Worm (Caenorhabditis elegans) whole organism, late embryonic: ENCODE measurements around the gene srh-75.

Experiments used
- K02D7.2 ChIP-seq: sonication (generic microtip); optimal IDR thresholded peaks from 2 replicates; lab custom pipeline; 2017; ENCODE audit warnings: mild to moderate bottlenecking, missing genetic modification characterization, missing compliant biosample characterization
- ceh-19 ChIP-seq: fragments of 200-800 bp; sonication (Bioruptor generic); optimal IDR thresholded peaks from 2 replicates; lab custom pipeline; 2018; ENCODE audit warnings: mild to moderate bottlenecking, missing genetic modification characterization, missing compliant biosample characterization
- ceh-2 ChIP-seq: sonication (generic microtip); optimal IDR thresholded peaks from 2 replicates; lab custom pipeline; 2016; ENCODE audit warnings: missing genotype, missing genetic modification characterization, missing compliant biosample characterization
- ceh-24 ChIP-seq: sonication (generic microtip); optimal IDR thresholded peaks from 2 replicates; lab custom pipeline; 2016; ENCODE audit warnings: mild to moderate bottlenecking, missing genetic modification characterization, missing compliant biosample characterization
- ceh-30 ChIP-seq: fragments of 150-350 bp; optimal IDR thresholded peaks from 2 replicates; lab custom pipeline; 2014; ENCODE audit warnings: missing biosample characterization, missing genetic modification characterization
- ceh-34 ChIP-seq: sonication (generic microtip); optimal IDR thresholded peaks from 2 replicates; lab custom pipeline; 2016; ENCODE audit warnings: mild to moderate bottlenecking, missing genetic modification characterization, missing compliant biosample characterization
- ceh-6 ChIP-seq: fragments of 200-800 bp; sonication (Bioruptor generic); optimal IDR thresholded peaks from 2 replicates; lab custom pipeline; 2018; ENCODE audit warnings: mild to moderate bottlenecking, missing genetic modification characterization, missing compliant biosample characterization
- ceh-9 ChIP-seq: sonication (generic microtip); optimal IDR thresholded peaks from 2 replicates; lab custom pipeline; 2016; ENCODE audit warnings: mild to moderate bottlenecking, missing genetic modification characterization, inconsistent platforms, missing compliant biosample characterization
- che-1 ChIP-seq: sonication (generic microtip); optimal IDR thresholded peaks from 2 replicates; lab custom pipeline; 2016; ENCODE audit warnings: mild to moderate bottlenecking, missing genetic modification characterization, missing compliant biosample characterization
- dmd-4 ChIP-seq: sonication (generic microtip); optimal IDR thresholded peaks from 2 replicates; lab custom pipeline; 2016; ENCODE audit warnings: borderline replicate concordance, missing genetic modification characterization, missing compliant biosample characterization
- dve-1 ChIP-seq: sonication (generic microtip); optimal IDR thresholded peaks from 2 replicates; lab custom pipeline; 2017; ENCODE audit warnings: antibody characterized with exemption, mild to moderate bottlenecking, missing genetic modification characterization, missing compliant biosample characterization
- elt-2 ChIP-seq: sonication (generic microtip); optimal IDR thresholded peaks from 2 replicates; lab custom pipeline; 2016; ENCODE audit warnings: missing genetic modification reagents, missing genetic modification characterization, missing compliant biosample characterization
- ets-4 ChIP-seq: sonication (generic microtip); optimal IDR thresholded peaks from 2 replicates; lab custom pipeline; 2016; ENCODE audit warnings: missing genetic modification characterization, missing compliant biosample characterization
- fkh-6 ChIP-seq: sonication (generic microtip); optimal IDR thresholded peaks from 2 replicates; lab custom pipeline; 2016; ENCODE audit warnings: missing genetic modification characterization, missing compliant biosample characterization
- gmeb-2 ChIP-seq: sonication (generic microtip); optimal IDR thresholded peaks from 2 replicates; lab custom pipeline; 2016; ENCODE audit warnings: missing genetic modification characterization, inconsistent platforms, missing compliant biosample characterization
- hlh-30 ChIP-seq: sonication (generic microtip); optimal IDR thresholded peaks from 2 replicates; lab custom pipeline; 2017; ENCODE audit warnings: antibody characterized with exemption, missing genetic modification characterization, missing compliant biosample characterization; ENCODE audit not compliant: insufficient read depth
- hlh-6 ChIP-seq: sonication (generic microtip); optimal IDR thresholded peaks from 2 replicates; lab custom pipeline; 2016; ENCODE audit warnings: missing genotype, missing genetic modification characterization, missing compliant biosample characterization
- madf-2 ChIP-seq: sonication (generic microtip); optimal IDR thresholded peaks from 2 replicates; lab custom pipeline; 2017; ENCODE audit warnings: missing genetic modification characterization, missing compliant biosample characterization
- nfya-1 ChIP-seq: sonication (generic microtip); optimal IDR thresholded peaks from 2 replicates; lab custom pipeline; 2017; ENCODE audit warnings: missing genetic modification characterization, mild to moderate bottlenecking, missing compliant biosample characterization, antibody characterized with exemption, moderate library complexity
- nhr-11 ChIP-seq: fragments of 150-350 bp; optimal IDR thresholded peaks from 2 replicates; lab custom pipeline; 2014; ENCODE audit warnings: missing biosample characterization, missing genetic modification characterization
- nhr-232 ChIP-seq: sonication (generic microtip); optimal IDR thresholded peaks from 2 replicates; lab custom pipeline; 2016; ENCODE audit warnings: missing genetic modification characterization, missing compliant biosample characterization
- npax-4 ChIP-seq: sonication (generic microtip); optimal IDR thresholded peaks from 2 replicates; lab custom pipeline; 2016; ENCODE audit warnings: missing genetic modification characterization, missing compliant biosample characterization
- odd-2 ChIP-seq: sonication (generic microtip); optimal IDR thresholded peaks from 2 replicates; lab custom pipeline; 2017; ENCODE audit warnings: antibody characterized with exemption, mild to moderate bottlenecking, missing genetic modification characterization, missing compliant biosample characterization
- pat-9 ChIP-seq: fragments of 200-800 bp; sonication (Bioruptor generic); optimal IDR thresholded peaks from 2 replicates; lab custom pipeline; 2018; ENCODE audit warnings: mild to moderate bottlenecking, missing genetic modification characterization, moderate library complexity, missing compliant biosample characterization
- pha-2 ChIP-seq: sonication (generic microtip); optimal IDR thresholded peaks from 2 replicates; lab custom pipeline; 2017; ENCODE audit warnings: mild to moderate bottlenecking, missing genetic modification characterization, missing compliant biosample characterization
- pha-4 ChIP-seq: fragments of 150-350 bp; optimal IDR thresholded peaks from 2 replicates; lab custom pipeline; 2018; ENCODE audit warnings: missing biosample characterization, missing genetic modification reagents, missing genetic modification characterization
- pros-1 ChIP-seq: fragments of 150-350 bp; optimal IDR thresholded peaks from 2 replicates; lab custom pipeline; 2014; ENCODE audit warnings: missing biosample characterization, missing genetic modification reagents, missing genetic modification characterization
- rnt-1 ChIP-seq: sonication (generic microtip); optimal IDR thresholded peaks from 2 replicates; lab custom pipeline; 2016; ENCODE audit warnings: missing genetic modification characterization, missing compliant biosample characterization
- sdc-2 ChIP-seq: sonication (generic microtip); optimal IDR thresholded peaks from 2 replicates; lab custom pipeline; 2016; ENCODE audit warnings: missing genotype, missing genetic modification characterization, missing compliant biosample characterization
- sox-2 ChIP-seq: fragments of 200-800 bp; sonication (Bioruptor generic); IDR thresholded peaks from 2 replicates; pipeline ENCODE4 v1.3.6; 2022; ENCODE audit warnings: missing genetic modification reagents, missing genetic modification characterization, missing compliant biosample characterization
- sox-4 ChIP-seq: sonication (generic microtip); optimal IDR thresholded peaks from 2 replicates; lab custom pipeline; 2017; ENCODE audit warnings: mild to moderate bottlenecking, missing genetic modification characterization, inconsistent platforms, missing compliant biosample characterization
- tbx-2 ChIP-seq: sonication (generic microtip); optimal IDR thresholded peaks from 2 replicates; lab custom pipeline; 2016; ENCODE audit warnings: missing genetic modification characterization, missing compliant biosample characterization
- tbx-7 ChIP-seq: sonication (generic microtip); optimal IDR thresholded peaks from 2 replicates; lab custom pipeline; 2016; ENCODE audit warnings: missing genotype, missing genetic modification characterization, missing compliant biosample characterization
- unc-3 ChIP-seq, 2 experiments: fragments of 200-800 bp in 1 of 2; sonication (Bioruptor generic) in 1 of 2; sonication (generic microtip) in 1 of 2; conservative IDR thresholded peaks in 1 of 2; optimal IDR thresholded peaks in 1 of 2; 2 replicates each; pipeline versions ENCODE4 v1.3.6 to Lab custom; 2016 to 2022; ENCODE audit warnings: missing compliant biosample characterization in 2 of 2, missing genetic modification characterization in 2 of 2, missing genetic modification reagents in 1 of 2
- unc-42 ChIP-seq: sonication (generic microtip); optimal IDR thresholded peaks from 2 replicates; lab custom pipeline; 2016; ENCODE audit warnings: missing genotype, missing genetic modification characterization, missing compliant biosample characterization
- zip-5 ChIP-seq: sonication (generic microtip); optimal IDR thresholded peaks from 2 replicates; lab custom pipeline; 2016; ENCODE audit warnings: missing genetic modification characterization, missing compliant biosample characterization
- ztf-16 ChIP-seq: sonication (generic microtip); optimal IDR thresholded peaks from 2 replicates; lab custom pipeline; 2017; ENCODE audit warnings: missing genetic modification characterization, missing compliant biosample characterization

Gene srh-75

ce11 chrV:11063115-11063514, 6.2 kb upstream of the srh-75 start, which contains the start of gene T04C12.9:
Gene T04C12.9, minus strand, starts transcription at chrV:11063215.
- TF ChIP-seq ceh-9 (tag; lab: Kevin White, UChicago): no peak
- TF ChIP-seq tbx-2 (tag; lab: Kevin White, UChicago): no peak
- TF ChIP-seq dmd-4 (tag; lab: Kevin White, UChicago): no peak
- no peak for TF ChIP-seq pat-9 (tag; lab: Kevin White, UChicago)
- TF ChIP-seq odd-2 (tag; lab: Kevin White, UChicago): no peak
- TF ChIP-seq zip-5 (tag; lab: Kevin White, UChicago): no peak
- no peak for TF ChIP-seq ceh-2 (tag; lab: Kevin White, UChicago)
- no peak for TF ChIP-seq ceh-34
- no peak for TF ChIP-seq pros-1 (tag; lab: Kevin White, UChicago)
- TF ChIP-seq ceh-6 (GFP tag; lab: Kevin White, UChicago): no peak
- no peak for TF ChIP-seq unc-42
- no peak for TF ChIP-seq unc-3 (GFP tag; conservative IDR thresholded peaks at IDR 0.05; lab: Robert Waterston, UW)
- TF ChIP-seq unc-3 (tag; optimal IDR thresholded peaks at IDR 0.05; lab: Kevin White, UChicago): no peak
- TF ChIP-seq hlh-30: no peak
- TF ChIP-seq ceh-30 (tag; lab: Kevin White, UChicago): no peak
- no peak for TF ChIP-seq che-1
- TF ChIP-seq madf-2 (tag; lab: Kevin White, UChicago): no peak
- TF ChIP-seq pha-2: no peak
- no peak for TF ChIP-seq nhr-232
- no peak for TF ChIP-seq sox-2 (GFP tag; lab: Robert Waterston, UW)

DNA sequence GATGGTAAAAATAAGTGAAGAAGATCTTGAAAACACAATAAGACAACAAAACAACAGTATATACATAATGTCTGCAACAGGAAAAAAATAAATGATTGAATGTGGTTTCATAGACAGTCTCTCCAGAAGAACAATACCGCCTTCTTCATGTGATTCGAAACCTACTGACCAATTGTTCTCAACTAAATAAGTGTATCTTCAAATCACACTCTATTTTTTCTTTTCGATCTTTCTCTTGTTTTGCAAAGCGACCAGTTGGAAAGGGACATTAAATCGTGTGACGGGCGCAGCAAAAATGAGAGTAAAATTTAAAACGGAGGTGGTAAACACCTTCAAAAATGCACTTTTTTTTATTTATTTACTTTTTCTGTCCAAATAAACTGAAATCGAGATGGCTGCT, 4.9 kb upstream of the srh-75 start:
- TF ChIP-seq ceh-30 (tag; lab: Kevin White, UChicago) (no peak), tbx-7 (tag; lab: Kevin White, UChicago) (no peak)

DNA sequence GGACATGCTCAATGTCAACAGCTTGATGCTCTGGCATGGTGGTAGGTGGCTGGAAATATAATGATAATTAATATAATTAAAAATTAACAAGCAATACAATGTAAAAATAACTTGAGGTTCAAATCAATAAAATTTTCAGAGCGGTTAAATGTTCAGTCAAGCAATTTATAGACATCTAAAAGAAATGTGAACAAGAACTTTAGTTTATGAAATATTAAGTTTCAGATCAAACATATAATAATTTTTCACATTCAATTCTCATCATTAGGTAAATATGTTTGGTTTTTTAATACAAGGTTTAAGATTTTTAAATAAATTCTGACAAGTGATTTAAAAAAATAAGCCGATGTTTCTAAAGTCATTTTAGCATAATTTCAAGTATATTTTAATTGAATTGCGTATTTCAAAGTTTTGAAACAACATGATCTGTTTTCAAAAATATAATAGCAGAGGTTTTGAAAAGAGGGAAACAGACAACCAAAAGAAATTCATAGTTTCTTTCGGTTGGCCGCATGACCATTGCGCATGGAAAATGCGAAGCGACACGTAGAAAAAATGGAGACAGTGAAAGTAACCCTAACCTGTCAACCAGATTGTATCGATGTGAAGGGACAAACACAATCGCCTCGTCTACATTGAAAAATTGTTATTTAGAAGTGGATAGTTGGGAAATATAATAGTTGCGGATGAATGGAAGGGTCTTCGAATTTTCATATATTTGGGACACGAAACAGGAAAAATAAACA, 3.5 kb upstream of the srh-75 start, which contains the start of gene T04C12.11:
Gene T04C12.11 (minus strand): TSS at position 51 of the 746 bp plus-strand sequence.
- TF ChIP-seq sdc-2 (tag; lab: Kevin White, UChicago): no peak
- no peak for TF ChIP-seq odd-2 (tag; lab: Kevin White, UChicago)
- no peak for TF ChIP-seq tbx-2 (tag; lab: Kevin White, UChicago)
- TF ChIP-seq gmeb-2 (tag; lab: Kevin White, UChicago): no peak
- no peak for TF ChIP-seq nhr-11 (tag; lab: Kevin White, UChicago)
- TF ChIP-seq madf-2 (tag; lab: Kevin White, UChicago): no peak
- no peak for TF ChIP-seq npax-4 (tag; lab: Kevin White, UChicago)
- TF ChIP-seq ceh-2 (tag; lab: Kevin White, UChicago): no peak
- TF ChIP-seq fkh-6 (tag; lab: Kevin White, UChicago): no peak
- no peak for TF ChIP-seq ceh-9 (tag; lab: Kevin White, UChicago)
- TF ChIP-seq ceh-6 (GFP tag; lab: Kevin White, UChicago): no peak
- no peak for TF ChIP-seq sox-4 (tag; lab: Kevin White, UChicago)
- TF ChIP-seq ets-4 (tag; lab: Kevin White, UChicago): no peak
- no peak for TF ChIP-seq K02D7.2 (tag; lab: Kevin White, UChicago)
- no peak for TF ChIP-seq ceh-19

- TF ChIP-seq ztf-16 (tag; lab: Kevin White, UChicago): no peak
- TF ChIP-seq elt-2: peak; percentile 45
Measured at ce11 chrV:11059180-11059579, 2.2 kb upstream of the srh-75 start, which contains the start of gene T04C12.1. Gene T04C12.1, minus strand, starts transcription at chrV:11059269.

DNA sequence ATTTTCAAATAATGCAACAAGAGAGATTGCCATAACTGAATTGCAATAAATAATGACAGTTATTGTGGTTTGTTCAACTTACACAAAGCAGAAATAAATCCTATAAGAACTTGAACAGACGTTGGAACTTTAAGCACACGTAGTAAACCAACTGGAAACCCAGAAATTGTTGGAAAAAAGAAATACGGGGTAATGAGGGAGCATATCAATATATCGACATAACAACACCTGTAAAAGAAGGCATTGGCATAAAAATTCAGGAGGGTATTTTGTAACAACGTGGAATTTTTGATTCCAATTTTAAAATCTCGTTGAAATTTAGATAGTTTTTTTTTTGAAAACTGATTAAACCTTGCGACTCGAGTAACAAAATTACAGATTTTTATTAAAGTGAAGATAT, 459 bp downstream of the srh-75 start:
- TF ChIP-seq ceh-2 (tag; lab: Kevin White, UChicago) (no peak), sox-2 (GFP tag; lab: Robert Waterston, UW) (no peak), ceh-24 (tag; lab: Kevin White, UChicago) (no peak), nfya-1 (tag; lab: Kevin White, UChicago) (no peak), dve-1 (tag; lab: Kevin White, UChicago) (no peak), rnt-1 (no peak), elt-2 (no peak), nhr-232 (no peak), npax-4 (tag; lab: Kevin White, UChicago) (no peak), hlh-6 (no peak), pha-4 (no peak)
- TF ChIP-seq, all 69 proteins: peak for 0
